Fruit fly (Drosophila melanogaster) whole organism, pupa: ENCODE data around the gene CG32679.

Source experiments
- CG10348 ChIP-seq: fragments of 200-800 bp; sonication (Bioruptor generic); IDR thresholded peaks from 2 replicates; pipeline ENCODE4 v1.3.6; 2022; ENCODE audit warnings: missing biosample characterization, missing genetic modification characterization
- CG12605 ChIP-seq: fragments of 200-800 bp; sonication (Bioruptor generic); IDR thresholded peaks from 2 replicates; pipeline ENCODE4 v1.3.6; 2022; ENCODE audit warnings: missing biosample characterization, missing genetic modification characterization
- CG13204 ChIP-seq: fragments of 200-800 bp; sonication (Bioruptor generic); optimal IDR thresholded peaks from 2 replicates; lab custom pipeline; 2018; ENCODE audit warnings: missing biosample characterization, mild to moderate bottlenecking, missing genetic modification characterization, moderate library complexity
- CG14655 ChIP-seq: fragments of 200-800 bp; sonication (Bioruptor generic); optimal IDR thresholded peaks from 3 replicates; lab custom pipeline; 2017; ENCODE audit warnings: mild to moderate bottlenecking, missing biosample characterization, missing genetic modification reagents, missing genetic modification characterization
- CG15710 ChIP-seq: fragments of 200-800 bp; sonication (Bioruptor generic); optimal IDR thresholded peaks from 2 replicates; lab custom pipeline; 2018; ENCODE audit warnings: missing biosample characterization, mild to moderate bottlenecking, missing genetic modification characterization, moderate library complexity
- CG17806 ChIP-seq: fragments of 200-800 bp; sonication (Bioruptor generic); optimal IDR thresholded peaks from 2 replicates; lab custom pipeline; 2018; ENCODE audit warnings: missing biosample characterization, mild to moderate bottlenecking, missing genetic modification characterization, moderate library complexity
- CG32121 ChIP-seq: fragments of 200-800 bp; sonication (Bioruptor generic); IDR thresholded peaks from 2 replicates; pipeline ENCODE4 v1.3.6; 2022; ENCODE audit warnings: missing biosample characterization, missing genetic modification characterization
- CG34367 ChIP-seq: fragments of 200-800 bp; sonication (Bioruptor generic); optimal IDR thresholded peaks from 2 replicates; lab custom pipeline; 2018; ENCODE audit warnings: missing biosample characterization, mild to moderate bottlenecking, missing genetic modification characterization
- CG4496 ChIP-seq: fragments of 200-800 bp; sonication (Bioruptor generic); IDR thresholded peaks from 3 replicates; pipeline ENCODE4 v1.3.6; 2022; ENCODE audit warnings: missing biosample characterization, missing genetic modification characterization
- CG8159 ChIP-seq: fragments of 200-800 bp; sonication (Bioruptor generic); optimal IDR thresholded peaks from 3 replicates; lab custom pipeline; 2018; ENCODE audit warnings: missing biosample characterization, mild to moderate bottlenecking, missing genetic modification characterization, moderate library complexity
- CG8301 ChIP-seq: fragments of 200-800 bp; sonication (Bioruptor generic); optimal IDR thresholded peaks from 2 replicates; lab custom pipeline; 2018; ENCODE audit warnings: missing biosample characterization, mild to moderate bottlenecking, missing genetic modification characterization
- CG9948 ChIP-seq: fragments of 200-800 bp; sonication (Bioruptor generic); optimal IDR thresholded peaks from 2 replicates; lab custom pipeline; 2018; ENCODE audit warnings: missing biosample characterization, mild to moderate bottlenecking, missing genetic modification characterization, moderate library complexity
- D1 ChIP-seq: fragments of 200-800 bp; sonication (Bioruptor generic); optimal IDR thresholded peaks from 2 replicates; lab custom pipeline; 2018; ENCODE audit warnings: missing biosample characterization, mild to moderate bottlenecking, missing genetic modification characterization, moderate library complexity
- EcR ChIP-seq: fragments of 200-800 bp; sonication (Bioruptor generic); optimal IDR thresholded peaks from 3 replicates; lab custom pipeline; 2019; ENCODE audit warnings: missing biosample characterization, missing genetic modification characterization, mild to moderate bottlenecking, moderate library complexity, missing genetic modification reagents
- Ets98B ChIP-seq: fragments of 200-800 bp; sonication (Bioruptor generic); IDR thresholded peaks from 2 replicates; pipeline ENCODE4 v1.3.6; 2022; ENCODE audit warnings: missing biosample characterization, missing genetic modification characterization
- Pif1A ChIP-seq: fragments of 200-800 bp; sonication (Bioruptor generic); optimal IDR thresholded peaks from 3 replicates; lab custom pipeline; 2016; ENCODE audit warnings: missing biosample characterization, missing genetic modification characterization
- Pif1B ChIP-seq: fragments of 200-800 bp; sonication (Bioruptor generic); optimal IDR thresholded peaks from 3 replicates; lab custom pipeline; 2016; ENCODE audit warnings: missing biosample characterization, missing genetic modification characterization
- Snoo ChIP-seq: fragments of 200-800 bp; sonication (Bioruptor generic); optimal IDR thresholded peaks from 3 replicates; lab custom pipeline; 2017; ENCODE audit warnings: missing biosample characterization, mild to moderate bottlenecking, missing genetic modification characterization, inconsistent platforms
- fd96Ca ChIP-seq: fragments of 200-800 bp; sonication (Bioruptor generic); IDR thresholded peaks from 3 replicates; pipeline ENCODE4 v1.3.6; 2022; ENCODE audit warnings: missing biosample characterization, missing genetic modification characterization
- gl ChIP-seq: fragments of 200-800 bp; sonication (Bioruptor generic); optimal IDR thresholded peaks from 2 replicates; lab custom pipeline; 2018; ENCODE audit warnings: missing biosample characterization, mild to moderate bottlenecking, missing genetic modification characterization
- rn ChIP-seq: fragments of 200-800 bp; sonication (Bioruptor generic); IDR thresholded peaks from 2 replicates; pipeline ENCODE4 v1.3.6; 2022; ENCODE audit warnings: missing biosample characterization, missing genetic modification characterization

Gene CG32679

DNA sequence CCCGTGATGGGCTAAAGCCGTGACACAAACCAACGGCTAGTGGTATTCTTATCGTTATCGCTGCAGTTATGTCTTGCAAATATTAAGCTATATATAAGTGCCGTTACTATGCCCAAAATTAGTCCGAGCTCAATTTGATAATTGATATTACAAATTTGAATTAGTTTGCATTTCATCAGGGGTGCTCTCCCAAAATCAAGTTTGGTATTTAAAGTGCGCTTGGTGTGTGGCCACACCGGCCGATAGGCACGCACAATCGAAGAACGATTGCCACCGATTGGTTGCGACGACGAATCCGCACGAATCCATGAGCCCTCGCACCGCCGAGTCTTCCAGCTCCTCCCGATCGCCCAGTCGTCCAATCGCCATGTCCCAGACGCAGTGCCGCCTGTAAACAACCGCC lies 530 bp upstream of the CG32679 start, which contains the start of gene CG17841:
Gene CG17841, plus strand, starts transcription at position 252 of the 403 bp plus-strand sequence.
- TF ChIP-seq EcR = no peak
- TF ChIP-seq CG12605 (GFP tag; lab: Robert Waterston, UW) = 0 out of 2 replicates have a peak, but pooled peaks have one; percentile 20
- TF ChIP-seq fd96Ca = no peak
- no peak for TF ChIP-seq CG34367 (tag; lab: Kevin White, UChicago)

DNA sequence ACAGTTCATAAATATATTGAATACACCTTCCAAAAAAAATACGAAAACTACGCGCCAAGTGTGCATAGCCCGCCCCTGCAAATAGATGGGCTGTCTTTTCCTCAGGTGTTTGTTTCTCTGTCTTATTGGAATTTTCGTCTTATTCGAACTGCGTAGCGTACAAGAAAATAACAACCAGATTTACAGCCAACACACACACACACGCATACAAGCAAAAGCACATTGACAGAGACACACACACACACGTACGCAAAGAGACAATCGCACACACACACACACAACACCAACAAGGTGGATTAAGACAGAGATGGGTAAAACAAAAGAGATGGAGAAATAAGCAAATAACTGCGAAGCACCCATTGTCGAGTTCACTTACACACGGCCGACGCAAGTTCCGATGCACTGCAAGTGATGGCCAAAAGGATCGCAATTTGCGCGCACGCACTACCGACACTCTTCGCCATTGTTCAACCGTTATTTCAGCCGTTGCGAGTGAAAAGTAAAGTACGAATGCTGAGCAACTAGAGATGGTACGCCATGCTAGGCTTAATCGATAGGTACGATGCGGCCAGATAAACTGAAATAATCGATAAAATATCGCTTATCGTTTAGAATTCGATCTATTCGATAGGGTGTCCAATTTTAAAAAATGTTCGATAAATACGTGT lies 1.4 kb downstream of the CG32679 start:
- TF ChIP-seq EcR (peak; percentile 58), CG17806 (tag; lab: Kevin White, UChicago) (no peak), CG12605 (GFP tag; lab: Robert Waterston, UW) (peak; percentile 25; the same call in 1 of the 2 replicates), fd96Ca (peak; percentile 26; the same call in 1 of the 3 replicates), CG8159 (tag; lab: Kevin White, UChicago) (peak; percentile 8), Ets98B (GFP tag; lab: Robert Waterston, UW) (no peak), Snoo (tag; lab: Kevin White, UChicago) (peak; percentile 5), CG4496 (GFP tag; lab: Robert Waterston, UW) (0 out of 3 replicates have a peak, but pooled peaks have one; percentile 50)

DNA sequence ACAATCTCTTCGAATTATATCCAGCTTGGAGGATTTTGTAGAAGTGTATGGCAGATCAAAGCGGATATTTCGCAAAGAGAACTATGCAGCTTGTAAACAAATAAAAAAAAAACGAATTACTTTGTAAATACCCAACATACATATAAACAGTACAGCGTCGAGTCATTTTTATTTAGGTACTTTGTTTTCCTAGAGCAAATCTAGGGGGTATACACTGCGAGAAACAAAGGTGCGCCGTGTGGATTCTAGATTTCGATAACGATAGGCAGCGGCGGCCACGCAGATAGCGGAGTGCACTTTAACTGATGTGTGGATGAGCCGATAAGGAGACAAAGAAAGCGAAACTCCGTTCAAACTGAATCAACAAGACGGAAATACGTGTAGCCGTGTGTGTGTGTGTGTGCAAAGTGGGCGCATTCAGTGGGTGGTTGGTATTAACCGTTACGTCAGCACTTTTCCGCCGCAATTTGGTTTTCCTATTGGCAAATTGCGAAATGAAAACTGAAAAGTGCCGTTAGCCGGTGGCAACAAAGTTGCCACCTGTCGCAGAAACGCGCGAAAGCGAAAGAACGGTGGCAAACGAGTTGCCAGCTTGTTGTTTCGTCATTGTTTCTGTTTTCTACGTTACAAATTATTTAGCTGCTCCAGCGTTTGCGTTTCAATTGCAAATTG lies 2.6 kb downstream of the CG32679 start:
- TF ChIP-seq CG13204 = no peak
- no peak for TF ChIP-seq CG17806 (tag; lab: Kevin White, UChicago)
- no peak for TF ChIP-seq CG14655 (GFP tag; lab: Kevin White, UChicago)
- no peak for TF ChIP-seq Ets98B (GFP tag; lab: Robert Waterston, UW)
- TF ChIP-seq fd96Ca = 0 out of 3 replicates have a peak, but pooled peaks have one; percentile 29
- no peak for TF ChIP-seq CG4496 (GFP tag; lab: Robert Waterston, UW)
- no peak for TF ChIP-seq CG34367 (tag; lab: Kevin White, UChicago)
- TF ChIP-seq CG15710 (tag; lab: Kevin White, UChicago) = no peak
- no peak for TF ChIP-seq Snoo (tag; lab: Kevin White, UChicago)
- no peak for TF ChIP-seq CG8301 (tag; lab: Kevin White, UChicago)
- no peak for TF ChIP-seq CG12605 (GFP tag; lab: Robert Waterston, UW)
- TF ChIP-seq gl (tag; lab: Kevin White, UChicago) = no peak
- TF ChIP-seq CG10348 (GFP tag; lab: Robert Waterston, UW) = no peak
- TF ChIP-seq CG32121 = no peak
- peak; percentile 15 for TF ChIP-seq CG8159 (tag; lab: Kevin White, UChicago)
- no peak for TF ChIP-seq EcR
- no peak for TF ChIP-seq D1 (tag; lab: Kevin White, UChicago)
- TF ChIP-seq rn (GFP tag; lab: Robert Waterston, UW) = no peak
- TF ChIP-seq Pif1B (GFP tag; lab: Kevin White, UChicago) = no peak
- no peak for TF ChIP-seq CG9948 (tag; lab: Kevin White, UChicago)
- TF ChIP-seq Pif1A = peak; percentile 24

DNA sequence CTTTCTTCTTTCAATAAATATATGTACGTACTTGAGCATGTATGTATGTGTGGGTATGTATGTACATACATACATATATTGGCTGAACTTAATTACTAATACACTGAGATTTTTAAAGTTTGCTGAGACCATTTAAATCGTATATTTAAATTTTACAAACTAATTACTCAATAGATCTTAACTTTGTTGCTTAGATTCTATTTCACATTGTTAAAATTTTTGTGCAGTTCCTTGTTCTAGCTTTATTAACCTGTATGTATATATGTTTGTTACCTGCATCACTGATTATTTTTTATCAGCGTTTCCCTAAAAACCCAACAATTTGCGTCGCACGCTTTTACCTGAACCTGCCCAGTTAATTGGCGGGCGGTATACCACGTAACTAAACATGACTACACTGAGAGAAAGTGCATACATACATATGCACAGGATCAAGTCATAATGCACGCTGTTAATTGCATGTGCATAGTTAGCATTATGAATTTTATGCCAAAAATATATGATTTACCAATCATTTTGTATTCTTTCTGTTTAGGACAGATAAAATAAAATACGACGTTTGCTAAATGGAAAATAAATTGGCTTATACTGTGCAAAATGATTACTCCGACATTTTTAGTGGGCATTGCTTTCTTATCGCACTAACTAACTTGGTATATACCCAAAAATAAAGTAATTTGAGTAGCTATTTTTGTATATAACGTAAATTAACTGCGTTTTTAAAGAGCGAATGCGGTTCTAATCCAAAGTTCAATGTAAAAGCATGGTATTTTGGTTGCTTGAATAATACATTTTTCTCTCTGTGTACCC lies 4.5 kb downstream of the CG32679 start:
- TF ChIP-seq CG32121 = no peak
- TF ChIP-seq gl (tag; lab: Kevin White, UChicago) = no peak
- TF ChIP-seq CG14655 (GFP tag; lab: Kevin White, UChicago) = peak; percentile 7
- TF ChIP-seq CG13204 = no peak
- peak; percentile 13 for TF ChIP-seq CG8159 (tag; lab: Kevin White, UChicago)
- TF ChIP-seq Snoo (tag; lab: Kevin White, UChicago) = peak; percentile 19
- TF ChIP-seq rn (GFP tag; lab: Robert Waterston, UW) = no peak
- TF ChIP-seq CG15710 (tag; lab: Kevin White, UChicago) = no peak
- no peak for TF ChIP-seq CG12605 (GFP tag; lab: Robert Waterston, UW)
- TF ChIP-seq, all 21 proteins: peak for 3

dm6 chrX:10362127-10362526 lies 5.1 kb downstream of the CG32679 start:
- TF ChIP-seq CG9948 (tag; lab: Kevin White, UChicago) = no peak
- TF ChIP-seq CG34367 (tag; lab: Kevin White, UChicago) = no peak
- no peak for TF ChIP-seq CG8301 (tag; lab: Kevin White, UChicago)
- TF ChIP-seq Pif1A = no peak
- TF ChIP-seq EcR = no peak
- TF ChIP-seq CG14655 (GFP tag; lab: Kevin White, UChicago) = no peak
- TF ChIP-seq CG15710 (tag; lab: Kevin White, UChicago) = no peak
